Fruit fly (Drosophila melanogaster) whole organism, pupa: ENCODE data around the gene CG31688.

ENCODE experiments used
- CG14655 ChIP-seq: fragments of 200-800 bp; sonication (Bioruptor generic); optimal IDR thresholded peaks from 3 replicates; lab custom pipeline; 2017; ENCODE audit warnings: mild to moderate bottlenecking, missing biosample characterization, missing genetic modification reagents, missing genetic modification characterization
- CG8301 ChIP-seq: fragments of 200-800 bp; sonication (Bioruptor generic); optimal IDR thresholded peaks from 2 replicates; lab custom pipeline; 2018; ENCODE audit warnings: missing biosample characterization, mild to moderate bottlenecking, missing genetic modification characterization

- TF ChIP-seq CG14655 (GFP tag; lab: Kevin White, UChicago) (no peak), CG8301 (tag; lab: Kevin White, UChicago) (no peak)
These were observed 12.5 kb downstream of the CG31688 start for dm6 chr2L:20438474-20438873.
